Worm (Caenorhabditis elegans) whole organism, young adult: ENCODE measurements around the gene F20D6.5.
A peak's percentile ranks its signal among the peaks of the same experiment; 100 is the strongest.

ENCODE experiments used
- C06A6.2 ChIP-seq: fragments of 200-800 bp; sonication (Bioruptor generic); conservative IDR thresholded peaks from 2 replicates; pipeline ENCODE4 v1.3.6; 2022; ENCODE audit warnings: missing genetic modification characterization, missing compliant biosample characterization
- D2030.7 ChIP-seq: fragments of 200-800 bp; sonication (Bioruptor generic); IDR thresholded peaks from 2 replicates; pipeline ENCODE4 v1.3.6; 2022; ENCODE audit warnings: missing genetic modification reagents, missing genetic modification characterization, missing compliant biosample characterization
- F10E7.11 ChIP-seq: sonication (generic microtip); optimal IDR thresholded peaks from 2 replicates; lab custom pipeline; 2017; ENCODE audit warnings: mild to moderate bottlenecking, missing genetic modification characterization, moderate library complexity, missing compliant biosample characterization
- F33H1.4 ChIP-seq: fragments of 200-800 bp; sonication (Bioruptor generic); IDR thresholded peaks from 2 replicates; pipeline ENCODE4 v1.3.6; 2022; ENCODE audit warnings: missing genetic modification reagents, missing genetic modification characterization, missing compliant biosample characterization
- F37B4.10 ChIP-seq: fragments of 200-800 bp; sonication (Bioruptor generic); IDR thresholded peaks from 2 replicates; pipeline ENCODE4 v1.3.6; 2022; ENCODE audit warnings: missing genetic modification characterization, missing compliant biosample characterization
- F52B5.7 ChIP-seq: sonication (generic microtip); optimal IDR thresholded peaks from 2 replicates; lab custom pipeline; 2016; ENCODE audit warnings: mild to moderate bottlenecking, missing genetic modification characterization, missing compliant biosample characterization
- F57A8.1 ChIP-seq: fragments of 200-800 bp; sonication (Bioruptor generic); optimal IDR thresholded peaks from 2 replicates; lab custom pipeline; 2018; ENCODE audit warnings: mild to moderate bottlenecking, missing genetic modification characterization, moderate library complexity, missing compliant biosample characterization
- Y95B8A.8 ChIP-seq: fragments of 200-800 bp; sonication (Bioruptor generic); IDR thresholded peaks from 2 replicates; pipeline ENCODE4 v1.3.6; 2022; ENCODE audit warnings: missing genetic modification reagents, missing genetic modification characterization, missing compliant biosample characterization
- atf-7 ChIP-seq: sonication (generic microtip); optimal IDR thresholded peaks from 2 replicates; lab custom pipeline; 2017; ENCODE audit warnings: mild to moderate bottlenecking, missing genetic modification characterization, missing compliant biosample characterization
- ceh-40 ChIP-seq: fragments of 200-800 bp; sonication (Bioruptor generic); IDR thresholded peaks from 2 replicates; pipeline ENCODE4 v1.3.6; 2022; ENCODE audit warnings: missing genetic modification characterization, missing compliant biosample characterization
- ceh-91 ChIP-seq: fragments of 200-800 bp; sonication (Bioruptor generic); IDR thresholded peaks from 2 replicates; pipeline ENCODE4 v1.3.6; 2022; ENCODE audit warnings: missing genetic modification reagents, missing genetic modification characterization, missing compliant biosample characterization
- chd-7 ChIP-seq: sonication (generic microtip); optimal IDR thresholded peaks from 2 replicates; lab custom pipeline; 2016; ENCODE audit warnings: mild to moderate bottlenecking, missing genetic modification characterization, moderate library complexity, missing compliant biosample characterization
- dpff-1 ChIP-seq: sonication (generic microtip); optimal IDR thresholded peaks from 2 replicates; lab custom pipeline; 2017; ENCODE audit warnings: mild to moderate bottlenecking, missing genetic modification characterization, missing compliant biosample characterization
- dpl-1 ChIP-seq: fragments of 150-350 bp; optimal IDR thresholded peaks from 2 replicates; lab custom pipeline; 2014; ENCODE audit warnings: missing biosample characterization, missing genetic modification reagents, missing genetic modification characterization
- egl-18 ChIP-seq: fragments of 200-800 bp; sonication (Bioruptor generic); IDR thresholded peaks from 2 replicates; pipeline ENCODE4 v1.3.6; 2022; ENCODE audit warnings: missing genetic modification reagents, missing genetic modification characterization, missing compliant biosample characterization
- ets-4 ChIP-seq: fragments of 200-800 bp; sonication (Bioruptor generic); optimal IDR thresholded peaks from 2 replicates; lab custom pipeline; 2018; ENCODE audit warnings: mild to moderate bottlenecking, missing genetic modification characterization, missing compliant biosample characterization
- hlh-26 ChIP-seq: fragments of 200-800 bp; sonication (Bioruptor generic); conservative IDR thresholded peaks from 2 replicates; pipeline ENCODE4 v1.3.6; 2022; ENCODE audit warnings: missing genetic modification reagents, missing genetic modification characterization, missing compliant biosample characterization
- hmg-1.2 ChIP-seq: fragments of 200-800 bp; sonication (Bioruptor generic); IDR thresholded peaks from 2 replicates; pipeline ENCODE4 v1.3.6; 2022; ENCODE audit warnings: missing genetic modification reagents, missing genetic modification characterization, missing compliant biosample characterization
- hrde-1 ChIP-seq: sonication (generic microtip); optimal IDR thresholded peaks from 2 replicates; lab custom pipeline; 2016; ENCODE audit warnings: missing genetic modification characterization, mild to moderate bottlenecking, missing compliant biosample characterization, moderate library complexity, missing genotype, missing genetic modification reagents, borderline replicate concordance
- hsf-1 ChIP-seq: fragments of 200-800 bp; sonication (Bioruptor generic); IDR thresholded peaks from 2 replicates; pipeline ENCODE4 v1.3.6; 2022; ENCODE audit warnings: missing genetic modification reagents, missing genetic modification characterization, missing compliant biosample characterization
- let-526 ChIP-seq: fragments of 200-800 bp; sonication (Bioruptor generic); IDR thresholded peaks from 2 replicates; pipeline ENCODE4 v1.3.6; 2022; ENCODE audit warnings: missing genetic modification reagents, missing genetic modification characterization, missing compliant biosample characterization
- mel-28 ChIP-seq: sonication (generic microtip); optimal IDR thresholded peaks from 2 replicates; lab custom pipeline; 2016; ENCODE audit warnings: borderline replicate concordance, mild to moderate bottlenecking, missing genetic modification characterization, missing compliant biosample characterization
- nfyb-1 ChIP-seq: fragments of 200-800 bp; sonication (Bioruptor generic); IDR thresholded peaks from 2 replicates; pipeline ENCODE4 v1.3.6; 2022; ENCODE audit warnings: missing genetic modification reagents, missing genetic modification characterization, missing compliant biosample characterization
- nhr-120 ChIP-seq: fragments of 200-800 bp; sonication (Bioruptor generic); IDR thresholded peaks from 2 replicates; pipeline ENCODE4 v1.3.6; 2022; ENCODE audit warnings: missing genetic modification characterization, missing compliant biosample characterization
- nhr-80 ChIP-seq: sonication (generic microtip); optimal IDR thresholded peaks from 2 replicates; lab custom pipeline; 2016; ENCODE audit warnings: missing genetic modification characterization, missing compliant biosample characterization
- snpc-3.4 ChIP-seq: sonication (generic microtip); optimal IDR thresholded peaks from 2 replicates; lab custom pipeline; 2017; ENCODE audit warnings: missing genetic modification characterization, mild to moderate bottlenecking, missing compliant biosample characterization, antibody characterized with exemption, moderate library complexity, missing genotype, missing genetic modification reagents
- snpc-4 ChIP-seq, 5 experiments: fragments of 150-350 bp in 1 of 5; sonication (generic microtip) in 4 of 5; optimal IDR thresholded peaks; 2 replicates each; lab custom pipeline; 2014 to 2018; ENCODE audit warnings: missing genetic modification characterization in 5 of 5, missing biosample characterization in 3 of 5, antibody characterized with exemption in 2 of 5, mild to moderate bottlenecking in 2 of 5, missing compliant biosample characterization in 2 of 5, missing genotype in 2 of 5, moderate library complexity in 2 of 5, missing genetic modification reagents in 1 of 5
- tbp1 ChIP-seq: fragments of 200-800 bp; sonication (Bioruptor generic); optimal IDR thresholded peaks from 2 replicates; lab custom pipeline; 2018; ENCODE audit warnings: mild to moderate bottlenecking, missing genetic modification characterization, missing compliant biosample characterization
- ztf-22 ChIP-seq: fragments of 200-800 bp; sonication (Bioruptor generic); optimal IDR thresholded peaks from 2 replicates; lab custom pipeline; 2018; ENCODE audit warnings: mild to moderate bottlenecking, missing genetic modification characterization, moderate library complexity, missing compliant biosample characterization

F20D6.5 gene

DNA sequence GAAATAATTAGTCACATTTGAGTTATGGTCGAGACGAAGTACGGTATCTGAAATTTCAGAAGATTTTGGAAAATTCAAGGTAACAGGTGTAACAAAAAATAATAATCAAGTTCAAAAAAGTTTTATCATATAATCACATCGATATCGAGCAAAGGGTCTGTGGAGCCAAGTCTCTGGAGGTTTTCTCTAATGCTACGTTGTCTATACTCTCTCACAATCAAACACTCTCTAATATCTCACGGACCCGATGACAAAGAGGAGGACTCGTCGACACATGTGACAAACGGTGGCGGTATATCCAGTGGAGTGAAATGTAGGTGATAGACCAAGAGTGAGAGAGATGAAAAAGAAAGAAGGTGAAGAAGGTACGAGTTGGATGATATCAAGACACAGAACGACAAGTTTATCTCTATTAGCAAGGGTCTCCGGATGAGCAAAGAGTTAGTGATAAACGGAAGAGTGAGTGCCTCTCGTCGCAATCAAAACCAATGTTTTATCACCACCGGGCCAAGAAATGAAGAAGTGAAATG is 34.2 kb downstream of the F20D6.5 start, which contains the start of gene F20D6.10:
F20D6.10 (minus strand) TSS at position 51 of the 530 bp plus-strand sequence.
- TF ChIP-seq dpl-1 (GFP tag; lab: Kevin White, UChicago) (no peak), hmg-1.2 (GFP tag; lab: Robert Waterston, UW) (no peak), ets-4 (GFP tag; lab: Kevin White, UChicago) (no peak), nhr-120 (GFP tag; lab: Robert Waterston, UW) (no peak), F57A8.1 (no peak)

DNA sequence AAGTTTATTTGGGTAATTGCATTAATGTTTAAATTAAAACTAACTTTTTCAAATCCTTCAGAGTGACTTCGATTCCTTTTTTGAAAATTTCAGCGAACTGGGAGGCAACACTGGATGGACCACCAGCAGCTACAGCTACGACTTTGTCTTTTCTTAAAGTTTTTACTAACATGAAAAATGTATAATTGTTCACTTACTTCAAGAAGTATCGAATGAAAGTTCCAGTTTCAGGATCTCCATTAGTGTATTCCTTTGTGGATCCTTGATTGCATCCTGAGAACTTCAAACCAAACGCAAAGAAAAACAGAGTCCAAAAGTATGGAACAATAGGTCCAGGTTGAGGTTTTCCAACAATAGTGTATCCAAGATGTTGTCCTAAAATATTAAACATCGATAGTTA is 35.2 kb downstream of the F20D6.5 start:
- TF ChIP-seq F10E7.11, result no peak
- TF ChIP-seq let-526 (GFP tag; lab: Robert Waterston, UW), result no peak
- TF ChIP-seq ceh-40 (GFP tag; lab: Robert Waterston, UW), result no peak
- no peak for TF ChIP-seq ztf-22 (GFP tag; lab: Kevin White, UChicago)
- no peak for TF ChIP-seq chd-7 (tag; lab: Kevin White, UChicago)
- TF ChIP-seq hrde-1 (tag; lab: Kevin White, UChicago), result no peak
- no peak for TF ChIP-seq hsf-1 (GFP tag; lab: Robert Waterston, UW)

DNA sequence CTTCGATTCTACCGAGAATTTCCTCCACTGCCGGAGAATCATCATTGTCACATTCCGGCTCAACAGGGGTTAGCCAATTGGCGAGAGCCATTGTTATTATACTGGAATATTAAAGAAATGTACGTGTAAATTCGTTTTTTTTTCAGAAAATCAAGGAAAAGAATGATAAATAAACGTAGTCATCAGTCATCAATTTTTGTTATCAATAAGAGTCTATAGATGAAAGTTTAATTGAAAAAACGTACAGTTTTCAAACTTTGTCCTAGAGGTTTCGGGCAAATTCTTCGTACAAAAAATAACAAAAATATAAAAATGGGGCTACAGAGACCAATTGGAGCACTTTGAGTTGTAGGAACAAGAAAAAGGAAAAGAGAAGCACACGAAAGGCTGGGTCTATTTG is 37.2 kb downstream of the F20D6.5 start, which contains the start of gene F20D6.11:
F20D6.11 (minus strand) TSS at position 101 of the 400 bp plus-strand sequence.
- TF ChIP-seq atf-7 (tag; lab: Kevin White, UChicago) (no peak), dpff-1 (tag; lab: Kevin White, UChicago) (no peak), D2030.7 (no peak), hsf-1 (GFP tag; lab: Robert Waterston, UW) (no peak), hlh-26 (GFP tag; lab: Robert Waterston, UW) (no peak), F33H1.4 (GFP tag; lab: Robert Waterston, UW) (no peak), nhr-80 (tag; lab: Kevin White, UChicago) (no peak), ceh-91 (GFP tag; lab: Robert Waterston, UW) (no peak), snpc-4 (GFP tag; optimal IDR thresholded peaks at IDR 0.05; lab: Kevin White, UChicago) (no peak), snpc-4 (tag; optimal IDR thresholded peaks at IDR 0.05; lab: Kevin White, UChicago) (no peak), dpl-1 (GFP tag; lab: Kevin White, UChicago) (no peak), tbp1 (GFP tag; lab: Kevin White, UChicago) (no peak), nfyb-1 (GFP tag; lab: Robert Waterston, UW) (no peak), F37B4.10 (GFP tag; lab: Robert Waterston, UW) (no peak), hrde-1 (tag; lab: Kevin White, UChicago) (no peak), mel-28 (no peak), egl-18 (GFP tag; lab: Robert Waterston, UW) (no peak), F52B5.7 (tag; lab: Kevin White, UChicago) (no peak), Y95B8A.8 (GFP tag; lab: Robert Waterston, UW) (no peak), snpc-3.4 (no peak)

DNA sequence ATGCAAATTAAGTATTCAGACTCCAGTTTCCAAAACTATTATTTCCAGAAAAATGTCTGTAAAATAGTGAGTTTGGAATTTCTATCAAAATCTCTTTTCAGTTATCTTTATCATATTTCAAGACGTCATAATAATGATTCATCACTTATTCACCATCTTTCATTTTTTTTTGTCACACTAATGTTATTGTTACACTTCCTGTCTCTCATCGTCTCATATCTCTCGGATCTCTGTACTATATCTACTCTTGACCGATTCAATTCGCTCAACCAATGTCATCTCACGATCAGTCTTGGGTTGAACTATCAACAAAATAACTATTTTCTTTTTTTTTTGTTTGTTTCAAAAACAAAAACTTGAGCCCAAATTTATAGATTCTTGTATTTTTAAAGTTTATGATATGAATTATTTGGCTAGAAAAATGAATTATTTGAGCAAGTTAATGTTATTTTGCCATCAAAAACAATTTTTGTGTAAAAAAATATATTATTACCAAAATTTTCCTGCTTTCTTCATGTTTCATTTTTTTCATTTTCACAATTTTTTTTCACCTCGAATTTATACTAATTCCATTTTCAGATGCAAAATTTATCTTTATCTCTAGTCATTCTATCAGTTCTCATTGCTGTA is 39.6 kb downstream of the F20D6.5 start, which contains the start of gene cri-2:
cri-2 (plus strand) TSS at position 580 of the 630 bp plus-strand sequence.
- TF ChIP-seq hmg-1.2 (GFP tag; lab: Robert Waterston, UW) (peak; percentile 18; the same call in 1 of the 2 replicates), C06A6.2 (GFP tag; lab: Robert Waterston, UW) (no peak)
- TF ChIP-seq, all 124 proteins: peak for 1
